Fruit fly (Drosophila melanogaster) whole organism, embryonic: ENCODE data around the gene RpS17.

Experiments used
- B-H1 ChIP-seq: fragments of 200-800 bp; sonication (Bioruptor generic); IDR thresholded peaks from 3 replicates; pipeline ENCODE4 v1.3.6; 2022; ENCODE audit warnings: missing biosample characterization, missing genetic modification characterization
- Dek ChIP-seq: fragments of 200-800 bp; sonication (Bioruptor generic); optimal IDR thresholded peaks from 3 replicates; lab custom pipeline; 2019; ENCODE audit warnings: missing biosample characterization, mild to moderate bottlenecking, missing genetic modification characterization, moderate library complexity
- Fer2 ChIP-seq: fragments of 200-800 bp; sonication (Bioruptor generic); optimal IDR thresholded peaks from 2 replicates; lab custom pipeline; 2018; ENCODE audit warnings: missing biosample characterization, mild to moderate bottlenecking, missing genetic modification characterization, moderate library complexity
- HLH54F ChIP-seq: fragments of 200-800 bp; sonication (Bioruptor generic); optimal IDR thresholded peaks from 3 replicates; lab custom pipeline; 2016; ENCODE audit warnings: missing biosample characterization, missing genetic modification characterization
- NC2α ChIP-seq: fragments of 200-800 bp; sonication (Bioruptor generic); optimal IDR thresholded peaks from 2 replicates; lab custom pipeline; 2016; ENCODE audit warnings: missing biosample characterization, missing genetic modification characterization
- kay ChIP-seq: fragments of 200-800 bp; sonication (Bioruptor generic); optimal IDR thresholded peaks from 2 replicates; lab custom pipeline; 2016; ENCODE audit warnings: missing biosample characterization, missing genetic modification characterization
- pita ChIP-seq: fragments of 200-800 bp; sonication (Bioruptor generic); optimal IDR thresholded peaks from 2 replicates; lab custom pipeline; 2017; ENCODE audit warnings: missing biosample characterization, mild to moderate bottlenecking, missing genetic modification characterization
- wek ChIP-seq: fragments of 200-800 bp; sonication (Bioruptor generic); optimal IDR thresholded peaks from 3 replicates; lab custom pipeline; 2018; ENCODE audit warnings: missing biosample characterization, mild to moderate bottlenecking, missing genetic modification characterization, moderate library complexity

DNA sequence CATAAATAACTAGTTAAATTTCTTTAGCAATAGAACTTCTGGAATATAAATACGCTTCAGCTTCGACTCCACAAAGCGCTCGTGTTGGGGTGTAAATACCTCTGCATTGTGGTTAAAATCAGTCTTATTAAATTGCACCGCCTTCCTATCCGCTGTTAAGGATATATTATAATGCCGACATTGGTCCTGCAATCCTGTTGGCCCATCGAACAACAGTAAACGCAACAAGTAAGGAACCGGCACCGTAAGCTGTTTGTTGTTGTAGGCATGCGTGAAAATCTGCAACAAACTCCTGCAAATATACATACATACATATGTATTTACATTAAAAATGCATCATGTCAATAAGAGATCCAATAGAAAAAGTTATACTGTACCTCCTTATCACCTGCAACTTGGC lies 26.8 kb upstream of the RpS17 start:
- TF ChIP-seq NC2α (no peak), B-H1 (GFP tag; lab: Robert Waterston, UW) (no peak), pita (no peak), Fer2 (tag; lab: Kevin White, UChicago) (no peak), wek (GFP tag; lab: Kevin White, UChicago) (no peak), kay (GFP tag; lab: Kevin White, UChicago) (no peak), Dek (no peak), HLH54F (GFP tag; lab: Kevin White, UChicago) (no peak)
